Fruit fly (Drosophila melanogaster) whole organism, embryonic: ENCODE results near the gene CG7407.

Experiments used
- Adf1 ChIP-seq: fragments of 200-800 bp; sonication (Bioruptor generic); IDR thresholded peaks from 2 replicates; pipeline ENCODE4 v1.3.6; 2022; ENCODE audit warnings: missing biosample characterization, missing genetic modification characterization
- Atf6 ChIP-seq: fragments of 200-800 bp; sonication (Bioruptor generic); IDR thresholded peaks from 2 replicates; pipeline ENCODE4 v1.3.6; 2022; ENCODE audit warnings: missing biosample characterization, missing genetic modification characterization
- Bteb2 ChIP-seq: fragments of 200-800 bp; sonication (Bioruptor generic); optimal IDR thresholded peaks from 2 replicates; lab custom pipeline; 2016; ENCODE audit warnings: missing biosample characterization, missing genetic modification characterization
- CG10209 ChIP-seq: fragments of 200-800 bp; sonication (Bioruptor generic); optimal IDR thresholded peaks from 3 replicates; lab custom pipeline; 2017; ENCODE audit warnings: missing biosample characterization, mild to moderate bottlenecking, missing genetic modification characterization, missing genetic modification reagents
- CG10959 ChIP-seq: fragments of 200-800 bp; sonication (Bioruptor generic); IDR thresholded peaks from 2 replicates; pipeline ENCODE4 v1.3.6; 2022; ENCODE audit warnings: missing biosample characterization, missing genetic modification characterization
- CG11456 ChIP-seq: fragments of 200-800 bp; sonication (Bioruptor generic); IDR thresholded peaks from 3 replicates; pipeline ENCODE4 v1.3.6; 2022; ENCODE audit warnings: missing biosample characterization, missing genetic modification characterization
- CG13894 ChIP-seq: fragments of 200-800 bp; sonication (Bioruptor generic); optimal IDR thresholded peaks from 3 replicates; lab custom pipeline; 2018; ENCODE audit warnings: missing biosample characterization, mild to moderate bottlenecking, missing genetic modification characterization, moderate library complexity
- CG15073 ChIP-seq: fragments of 200-800 bp; sonication (Bioruptor generic); optimal IDR thresholded peaks from 2 replicates; lab custom pipeline; 2016; ENCODE audit warnings: missing biosample characterization, missing genetic modification characterization
- CG15601 ChIP-seq: fragments of 200-800 bp; sonication (Bioruptor generic); optimal IDR thresholded peaks from 3 replicates; lab custom pipeline; 2019; ENCODE audit warnings: missing biosample characterization, mild to moderate bottlenecking, missing genetic modification characterization, moderate library complexity
- CG16815 ChIP-seq: fragments of 200-800 bp; sonication (Bioruptor generic); optimal IDR thresholded peaks from 3 replicates; lab custom pipeline; 2017; ENCODE audit warnings: missing biosample characterization, mild to moderate bottlenecking, missing genetic modification characterization
- CG18476 ChIP-seq: fragments of 200-800 bp; sonication (Bioruptor generic); optimal IDR thresholded peaks from 2 replicates; lab custom pipeline; 2016; ENCODE audit warnings: missing biosample characterization, mild to moderate bottlenecking, missing genetic modification characterization
- CG3163 ChIP-seq: fragments of 200-800 bp; sonication (Bioruptor generic); optimal IDR thresholded peaks from 3 replicates; lab custom pipeline; 2016; ENCODE audit warnings: missing biosample characterization, missing genetic modification characterization
- CG3726 ChIP-seq: fragments of 200-800 bp; sonication (Bioruptor generic); IDR thresholded peaks from 3 replicates; pipeline ENCODE4, ENCODE4 v1.3.6; 2022; ENCODE audit warnings: missing biosample characterization, missing genetic modification characterization
- CG5180 ChIP-seq: fragments of 200-800 bp; sonication (Bioruptor generic); optimal IDR thresholded peaks from 3 replicates; lab custom pipeline; 2017; ENCODE audit warnings: missing biosample characterization, missing genetic modification characterization, mild to moderate bottlenecking, moderate library complexity, missing genetic modification reagents
- CG7271 ChIP-seq: fragments of 200-800 bp; sonication (Bioruptor generic); optimal IDR thresholded peaks from 2 replicates; lab custom pipeline; 2018; ENCODE audit warnings: missing biosample characterization, mild to moderate bottlenecking, missing genetic modification characterization, moderate library complexity
- CG7928 ChIP-seq: fragments of 200-800 bp; sonication (Bioruptor generic); optimal IDR thresholded peaks from 2 replicates; lab custom pipeline; 2017; ENCODE audit warnings: missing biosample characterization, mild to moderate bottlenecking, missing genetic modification characterization
- CG8290 ChIP-seq, 3 experiments: fragments of 200-800 bp; sonication (Bioruptor generic); optimal IDR thresholded peaks; 2 replicates each; lab custom pipeline; 2016 to 2019; ENCODE audit warnings: missing biosample characterization in 3 of 3, missing genetic modification characterization in 3 of 3, mild to moderate bottlenecking in 2 of 3, moderate library complexity in 1 of 3
- CrebB ChIP-seq: fragments of 200-800 bp; sonication (Bioruptor generic); optimal IDR thresholded peaks from 3 replicates; lab custom pipeline; 2018; ENCODE audit warnings: missing biosample characterization, mild to moderate bottlenecking, missing genetic modification characterization
- E2f2 ChIP-seq: fragments of 200-800 bp; sonication (Bioruptor generic); IDR thresholded peaks from 2 replicates; pipeline ENCODE4 v1.3.6; 2022; ENCODE audit warnings: missing biosample characterization, missing genetic modification characterization
- Elba2 ChIP-seq: fragments of 200-800 bp; sonication (Bioruptor generic); optimal IDR thresholded peaks from 3 replicates; lab custom pipeline; 2016; ENCODE audit warnings: missing biosample characterization, missing genetic modification characterization
- Ets97D ChIP-seq: fragments of 200-800 bp; sonication (Bioruptor generic); optimal IDR thresholded peaks from 3 replicates; lab custom pipeline; 2016; ENCODE audit warnings: missing biosample characterization, missing genetic modification characterization
- Gsc ChIP-seq: fragments of 200-800 bp; sonication (Bioruptor generic); IDR thresholded peaks from 2 replicates; pipeline ENCODE4 v1.3.6; 2022; ENCODE audit warnings: missing biosample characterization, missing genetic modification characterization
- HLH54F ChIP-seq: fragments of 200-800 bp; sonication (Bioruptor generic); optimal IDR thresholded peaks from 3 replicates; lab custom pipeline; 2016; ENCODE audit warnings: missing biosample characterization, missing genetic modification characterization
- Hmx ChIP-seq: fragments of 200-800 bp; sonication (Bioruptor generic); optimal IDR thresholded peaks from 2 replicates; lab custom pipeline; 2016; ENCODE audit warnings: missing biosample characterization, missing genetic modification characterization
- Myb ChIP-seq: fragments of 200-800 bp; sonication (Bioruptor generic); optimal IDR thresholded peaks from 2 replicates; lab custom pipeline; 2016; ENCODE audit warnings: missing biosample characterization, missing genetic modification characterization
- Ptx1 ChIP-seq: fragments of 200-800 bp; sonication (Bioruptor generic); IDR thresholded peaks from 2 replicates; pipeline ENCODE4 v1.3.6; 2022; ENCODE audit warnings: missing biosample characterization, missing genetic modification characterization
- Side ChIP-seq: fragments of 200-800 bp; sonication (Bioruptor generic); optimal IDR thresholded peaks from 2 replicates; lab custom pipeline; 2016; ENCODE audit warnings: missing biosample characterization, missing genetic modification characterization
- az2 ChIP-seq: fragments of 200-800 bp; sonication (Bioruptor generic); optimal IDR thresholded peaks from 3 replicates; lab custom pipeline; 2016; ENCODE audit warnings: missing biosample characterization, missing genetic modification characterization
- chn ChIP-seq: fragments of 200-800 bp; sonication (Bioruptor generic); optimal IDR thresholded peaks from 2 replicates; lab custom pipeline; 2016; ENCODE audit warnings: missing biosample characterization, missing genetic modification characterization
- corto ChIP-seq: fragments of 200-800 bp; sonication (Bioruptor generic); optimal IDR thresholded peaks from 2 replicates; lab custom pipeline; 2016; ENCODE audit warnings: missing biosample characterization, mild to moderate bottlenecking, missing genetic modification characterization, moderate library complexity
- croc ChIP-seq: fragments of 200-800 bp; sonication (Bioruptor generic); conservative IDR thresholded peaks from 3 replicates; pipeline ENCODE4 v1.3.6; 2022; ENCODE audit warnings: missing biosample characterization, missing genetic modification characterization
- dati ChIP-seq: fragments of 200-800 bp; sonication (Bioruptor generic); IDR thresholded peaks from 2 replicates; pipeline ENCODE4 v1.3.6; 2022; ENCODE audit warnings: missing biosample characterization, missing genetic modification characterization
- dm ChIP-seq: fragments of 200-800 bp; sonication (Bioruptor generic); optimal IDR thresholded peaks from 3 replicates; lab custom pipeline; 2016; ENCODE audit warnings: missing biosample characterization, missing genetic modification characterization
- fd102C ChIP-seq: fragments of 200-800 bp; sonication (Bioruptor generic); optimal IDR thresholded peaks from 2 replicates; lab custom pipeline; 2018; ENCODE audit warnings: missing biosample characterization, mild to moderate bottlenecking, missing genetic modification characterization, moderate library complexity
- gcm ChIP-seq: fragments of 200-800 bp; sonication (Bioruptor generic); optimal IDR thresholded peaks from 2 replicates; lab custom pipeline; 2019; ENCODE audit warnings: missing biosample characterization, mild to moderate bottlenecking, missing genetic modification characterization, moderate library complexity
- gsb-n ChIP-seq: fragments of 200-800 bp; sonication (Bioruptor generic); optimal IDR thresholded peaks from 3 replicates; lab custom pipeline; 2018; ENCODE audit warnings: missing biosample characterization, mild to moderate bottlenecking, missing genetic modification characterization
- klu ChIP-seq: fragments of 200-800 bp; sonication (Bioruptor generic); IDR thresholded peaks from 2 replicates; pipeline ENCODE4 v1.3.6; 2022; ENCODE audit warnings: missing biosample characterization, missing genetic modification characterization
- kni ChIP-seq: fragments of 200-800 bp; sonication (Bioruptor generic); optimal IDR thresholded peaks from 3 replicates; lab custom pipeline; 2017; ENCODE audit warnings: mild to moderate bottlenecking, missing biosample characterization, missing genetic modification reagents, missing genetic modification characterization
- lmd ChIP-seq: fragments of 200-800 bp; sonication (Bioruptor generic); IDR thresholded peaks from 2 replicates; pipeline ENCODE4 v1.3.6; 2022; ENCODE audit warnings: missing biosample characterization, missing genetic modification characterization
- nmo ChIP-seq: fragments of 200-800 bp; sonication (Bioruptor generic); optimal IDR thresholded peaks from 2 replicates; lab custom pipeline; 2018; ENCODE audit warnings: missing biosample characterization, mild to moderate bottlenecking, missing genetic modification characterization, moderate library complexity
- odd ChIP-seq: fragments of 200-800 bp; sonication (Bioruptor generic); optimal IDR thresholded peaks from 2 replicates; lab custom pipeline; 2017; ENCODE audit warnings: missing biosample characterization, mild to moderate bottlenecking, missing genetic modification characterization
- otp ChIP-seq: fragments of 200-800 bp; sonication (Bioruptor generic); IDR thresholded peaks from 3 replicates; pipeline ENCODE4, ENCODE4 v1.3.6; 2022; ENCODE audit warnings: missing biosample characterization, missing genetic modification characterization
- pan ChIP-seq, 4 experiments: fragments of >200 bp in 3 of 4; fragments of 200-800 bp in 1 of 4; sonication (Bioruptor generic) in 1 of 4; optimal IDR thresholded peaks in 3 of 4; IDR thresholded peaks in 1 of 4; 2 replicates each; pipeline versions ENCODE4 v1.3.6 to Lab custom; 2017 to 2022; ENCODE audit warnings: missing biosample characterization in 2 of 4, missing genetic modification characterization in 2 of 4, mixed read lengths in 1 of 4
- slbo ChIP-seq: fragments of 200-800 bp; sonication (Bioruptor generic); IDR thresholded peaks from 2 replicates; pipeline ENCODE4 v1.3.6; 2022; ENCODE audit warnings: missing biosample characterization, missing genetic modification characterization
- tap ChIP-seq: fragments of 200-800 bp; optimal IDR thresholded peaks from 3 replicates; lab custom pipeline; 2019; ENCODE audit warnings: missing biosample characterization, mild to moderate bottlenecking, missing genetic modification characterization, moderate library complexity
- tio ChIP-seq: fragments of 200-800 bp; sonication (Bioruptor generic); optimal IDR thresholded peaks from 2 replicates; lab custom pipeline; 2017; ENCODE audit warnings: missing biosample characterization, missing genetic modification characterization, inconsistent platforms
- toy ChIP-seq: fragments of 200-800 bp; sonication (Bioruptor generic); IDR thresholded peaks from 2 replicates; pipeline ENCODE4 v1.3.6; 2022; ENCODE audit warnings: missing biosample characterization, missing genetic modification characterization
- trh ChIP-seq: fragments of 200-800 bp; sonication (Bioruptor generic); optimal IDR thresholded peaks from 2 replicates; lab custom pipeline; 2016; ENCODE audit warnings: missing biosample characterization, missing genetic modification characterization
- twi ChIP-seq: fragments of 200-800 bp; optimal IDR thresholded peaks from 2 replicates; lab custom pipeline; 2019; ENCODE audit warnings: missing biosample characterization, mild to moderate bottlenecking, missing genetic modification characterization, moderate library complexity

The CG7407 gene

DNA sequence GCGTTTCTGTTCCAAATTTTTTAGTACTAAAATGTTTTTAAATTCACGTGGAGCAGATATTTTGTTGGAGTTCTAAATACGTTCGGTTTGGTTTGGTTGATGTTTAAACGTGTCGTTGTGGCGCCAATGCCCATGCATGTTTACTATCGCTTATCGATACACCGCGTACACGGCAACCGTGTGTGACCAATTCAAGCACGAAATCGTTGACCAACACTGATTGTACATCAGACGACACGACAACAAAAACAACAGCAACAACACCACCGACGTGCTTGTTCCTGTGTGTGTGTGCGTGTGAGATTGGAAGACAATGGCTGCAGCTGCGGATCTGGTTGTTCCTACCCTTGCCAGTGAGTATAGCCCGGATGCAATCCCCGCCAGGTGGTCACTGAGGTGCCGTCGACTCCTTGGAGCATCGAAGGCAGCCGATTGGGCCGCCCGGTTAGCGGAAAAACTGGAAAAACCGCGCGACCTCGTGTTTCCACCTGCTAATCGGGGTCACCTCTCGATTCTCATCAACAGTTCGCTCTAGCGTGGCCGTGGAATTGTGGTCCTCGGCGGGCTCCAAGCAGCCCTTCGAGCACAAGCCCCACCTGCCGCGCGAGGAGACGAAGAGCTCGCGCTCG is 1.6 kb downstream of the CG7407 start, which contains the start of gene eIF2A (continued):
- TF ChIP-seq kni (no peak), CG8290 (GFP tag; optimal IDR thresholded peaks at IDR 0.05; lab: Kevin White, UChicago) (peak; percentile 63), CG8290 (tag; optimal IDR thresholded peaks at IDR 0.05; lab: Kevin White, UChicago) (peak; percentile 59 to 96), HLH54F (GFP tag; lab: Kevin White, UChicago) (peak; percentile 77), Bteb2 (GFP tag; lab: Kevin White, UChicago) (peak; percentile 57), toy (GFP tag; lab: Robert Waterston, UW) (0 out of 2 replicates have a peak, but pooled peaks have one; percentile 48), CG3726 (GFP tag; lab: Robert Waterston, UW) (no peak), E2f2 (peak; percentile 99), CG13894 (peak; percentile 80), twi (tag; lab: Kevin White, UChicago) (peak; percentile 55), gsb-n (tag; lab: Kevin White, UChicago) (peak; percentile 99), dm (GFP tag; lab: Kevin White, UChicago) (peak; percentile 89), tap (no peak), gcm (GFP tag; lab: Kevin White, UChicago) (peak; percentile 42), odd (GFP tag; lab: Kevin White, UChicago) (no peak), Adf1 (no peak), fd102C (GFP tag; lab: Kevin White, UChicago) (peak; percentile 28), tio (GFP tag; lab: Kevin White, UChicago) (no peak), CG10959 (peak; percentile 21; the same call in 1 of the 2 replicates), CG15601 (peak; percentile 55), nmo (GFP tag; lab: Kevin White, UChicago) (peak; percentile 69), Myb (peak; percentile 85), Elba2 (GFP tag; lab: Kevin White, UChicago) (no peak), Side (GFP tag; lab: Kevin White, UChicago) (peak; percentile 71), CrebB (tag; lab: Kevin White, UChicago) (peak; percentile 83), CG11456 (peak; percentile 69; the same call in 1 of the 3 replicates), CG7271 (tag; lab: Kevin White, UChicago) (no peak), CG5180 (GFP tag; lab: Kevin White, UChicago) (no peak), Atf6 (GFP tag; lab: Robert Waterston, UW) (peak; percentile 68; the same call in 1 of the 2 replicates), Ets97D (GFP tag; lab: Kevin White, UChicago) (peak; percentile 93), Ptx1 (peak; percentile 45; the same call in 1 of the 2 replicates), CG15073 (GFP tag; lab: Kevin White, UChicago) (no peak), CG7928 (GFP tag; lab: Kevin White, UChicago) (peak; percentile 8), slbo (peak; percentile 72), corto (GFP tag; lab: Kevin White, UChicago) (no peak), az2 (GFP tag; lab: Kevin White, UChicago) (peak; percentile 33), Gsc (GFP tag; lab: Robert Waterston, UW) (no peak), CG18476 (no peak), CG16815 (GFP tag; lab: Kevin White, UChicago) (no peak), lmd (GFP tag; lab: Robert Waterston, UW) (peak; percentile 15; the same call in 1 of the 2 replicates), CG10209 (peak; percentile 10), chn (GFP tag; lab: Kevin White, UChicago) (peak; percentile 54), otp (GFP tag; lab: Robert Waterston, UW) (0 out of 3 replicates have a peak, but pooled peaks have one; percentile 14), Hmx (no peak), trh (GFP tag; lab: Kevin White, UChicago) (no peak), dati (GFP tag; lab: Robert Waterston, UW) (no peak), croc (GFP tag; lab: Robert Waterston, UW) (no peak), pan (optimal IDR thresholded peaks at IDR 0.05; lab: Kevin White, UChicago) (no peak), pan (GFP tag; optimal IDR thresholded peaks at IDR 0.05 in 1 of 2, IDR thresholded peaks at IDR 0.05 in 1 of 2) (peak in 1 of 2 experiments; percentile 37), klu (GFP tag; lab: Robert Waterston, UW) (no peak), CG3163 (GFP tag; lab: Kevin White, UChicago) (peak; percentile 65)
